Worm (Caenorhabditis elegans): ENCODE measurements around the gene T20F7.3.

- no peak for TF ChIP-seq W03F9.2 (tag; optimal IDR thresholded peaks at IDR 0.05)
- TF ChIP-seq dao-5 (tag; optimal IDR thresholded peaks at IDR 0.05) = no peak
- TF ChIP-seq him-1 (tag; optimal IDR thresholded peaks at IDR 0.05) = no peak
These were observed 23.9 kb downstream of the T20F7.3 start for ce11 chrX:16884075-16884474.
